Fruit fly (Drosophila melanogaster) whole organism: ENCODE measurements around the gene CG15773.

Experiments
- EcR ChIP-seq, 2 experiments: fragments of >200 bp; optimal IDR thresholded peaks; 2 replicates each; lab custom pipeline; 2017; ENCODE audit warnings: missing biosample characterization in 2 of 2, missing genetic modification characterization in 2 of 2, missing genetic modification reagents in 2 of 2
- pan ChIP-seq: fragments of >200 bp; optimal IDR thresholded peaks from 2 replicates; lab custom pipeline; 2017
- usp ChIP-seq: fragments of >200 bp; optimal IDR thresholded peaks from 2 replicates; lab custom pipeline; 2017; ENCODE audit warnings: missing biosample characterization, missing genetic modification characterization, mixed read lengths

- no peak for TF ChIP-seq usp (GFP tag; lab: Kevin White, UChicago)
- TF ChIP-seq pan = no peak
- TF ChIP-seq EcR (GFP tag; optimal IDR thresholded peaks at IDR 0.05; lab: Kevin White, UChicago) = no peak
These were observed 16.9 kb upstream of the CG15773 start for dm6 chrX:5715455-5716227.
